Worm (Caenorhabditis elegans): ENCODE measurements around the gene srap-1.

srap-1 gene

DNA sequence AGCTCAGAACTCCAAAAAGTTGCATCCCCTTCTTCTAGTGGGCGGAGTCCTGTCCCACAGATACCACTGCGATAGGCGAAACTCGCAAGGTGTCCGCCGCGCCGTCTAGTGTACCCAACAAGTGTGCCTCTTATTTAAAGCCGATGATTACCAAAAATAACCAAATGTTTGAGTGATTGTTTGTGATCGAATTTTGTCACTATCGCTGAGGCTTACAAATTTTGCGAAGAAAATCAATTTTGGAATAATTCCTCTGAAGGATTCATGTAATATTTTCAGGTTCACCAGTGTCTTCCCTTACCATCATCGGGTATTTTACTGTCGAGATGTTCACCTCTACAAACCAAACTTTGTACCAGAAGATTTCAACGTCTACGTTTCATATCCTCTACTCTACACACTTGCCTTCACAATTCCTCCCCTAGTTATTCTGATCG lies 21.0 kb downstream of the srap-1 start:
- peak; percentile 25 for TF ChIP-seq zip-2 (tag; optimal IDR thresholded peaks at IDR 0.05)
- no peak for TF ChIP-seq jun-1 (tag; optimal IDR thresholded peaks at IDR 0.05)
- TF ChIP-seq unc-130 (GFP tag; optimal IDR thresholded peaks at IDR 0.05): peak; percentile 27
- peak; percentile 90 for TF ChIP-seq F49E8.2 (tag; optimal IDR thresholded peaks at IDR 0.05; ENCODE audit: borderline replicate concordance)
- peak in 1 of 2 experiments; percentile 72 for TF ChIP-seq lsy-2 (tag; optimal IDR thresholded peaks at IDR 0.05)
- peak; percentile 55 for TF ChIP-seq dpl-1 (GFP tag; optimal IDR thresholded peaks at IDR 0.05)
- TF ChIP-seq gei-8 (GFP tag; optimal IDR thresholded peaks at IDR 0.05): peak; percentile 24
- 0 out of 2 replicates have a peak, but pooled peaks have one; percentile 5 for TF ChIP-seq vab-7 (GFP tag; IDR thresholded peaks at IDR 0.05)
- TF ChIP-seq nhr-41 (GFP tag; IDR thresholded peaks at IDR 0.05): 0 out of 2 replicates have a peak, but pooled peaks have one; percentile 26
- TF ChIP-seq ama-1 (optimal IDR thresholded peaks at IDR 0.05): peak; percentile 98
- peak; percentile 86 for TF ChIP-seq lin-38 (GFP tag; IDR thresholded peaks at IDR 0.05)
- TF ChIP-seq dmd-9 (GFP tag; IDR thresholded peaks at IDR 0.05): no peak
- TF ChIP-seq aha-1 (tag): peak; percentile 62
- no peak for TF ChIP-seq set-16 (GFP tag; IDR thresholded peaks at IDR 0.05)
- no peak for TF ChIP-seq ces-1 (GFP tag; optimal IDR thresholded peaks at IDR 0.05)
- peak; percentile 6 for TF ChIP-seq F37D6.2 (tag; optimal IDR thresholded peaks at IDR 0.05)
- TF ChIP-seq Y48G9A.11 (GFP tag; IDR thresholded peaks at IDR 0.05): peak; percentile 76
- no peak for TF ChIP-seq fos-1 (tag; optimal IDR thresholded peaks at IDR 0.05)
- peak; percentile 82 for TF ChIP-seq lin-13 (GFP tag; optimal IDR thresholded peaks at IDR 0.05)
- peak; percentile 60 to 64 for TF ChIP-seq daf-16 (GFP tag; optimal IDR thresholded peaks at IDR 0.05)
- TF ChIP-seq daf-16 (tag; optimal IDR thresholded peaks at IDR 0.05): peak; percentile 92
- no peak for TF ChIP-seq madf-9 (GFP tag; conservative IDR thresholded peaks at IDR 0.05)
- TF ChIP-seq rbr-2 (tag; optimal IDR thresholded peaks at IDR 0.05): peak; percentile 60
- peak; percentile 67; the same call in 1 of the 2 replicates for TF ChIP-seq daf-19 (GFP tag; conservative IDR thresholded peaks at IDR 0.05)
- TF ChIP-seq tra-1 (GFP tag; IDR thresholded peaks at IDR 0.05): peak; percentile 61; the same call in 1 of the 2 replicates
- 0 out of 2 replicates have a peak, but pooled peaks have one; percentile 50 for TF ChIP-seq lim-7 (GFP tag; IDR thresholded peaks at IDR 0.05)
- 0 out of 2 replicates have a peak, but pooled peaks have one; percentile 16 for TF ChIP-seq mdt-29 (GFP tag; IDR thresholded peaks at IDR 0.05)
- no peak for TF ChIP-seq ZK546.5 (tag; optimal IDR thresholded peaks at IDR 0.05)
- peak; percentile 85 for TF ChIP-seq dve-1 (tag; optimal IDR thresholded peaks at IDR 0.05; ENCODE audit: insufficient read depth)
- TF ChIP-seq pha-4 (GFP tag; IDR thresholded peaks at IDR 0.05): peak; percentile 77
- TF ChIP-seq pha-4 (tag; optimal IDR thresholded peaks at IDR 0.05): no peak
- TF ChIP-seq Y105C5A.15 (GFP tag; IDR thresholded peaks at IDR 0.05): no peak
- no peak for TF ChIP-seq egl-43 (GFP tag; IDR thresholded peaks at IDR 0.05)
- TF ChIP-seq pqm-1 (tag; optimal IDR thresholded peaks at IDR 0.05): peak; percentile 41
- no peak for TF ChIP-seq lin-1 (GFP tag; IDR thresholded peaks at IDR 0.05)
- TF ChIP-seq dmd-8 (GFP tag; IDR thresholded peaks at IDR 0.05): no peak
- TF ChIP-seq ceh-44 (GFP tag; IDR thresholded peaks at IDR 0.05): peak; percentile 96
- peak; percentile 93 for TF ChIP-seq snpc-4 (tag; optimal IDR thresholded peaks at IDR 0.05)
- TF ChIP-seq hlh-11 (tag; optimal IDR thresholded peaks at IDR 0.05): peak; percentile 80
- peak; percentile 93 for TF ChIP-seq T26A8.4 (GFP tag; IDR thresholded peaks at IDR 0.05)
- TF ChIP-seq snpc-1.2 (GFP tag; IDR thresholded peaks at IDR 0.05): peak; percentile 85
- no peak for TF ChIP-seq zfp-3 (GFP tag; conservative IDR thresholded peaks at IDR 0.05)
- TF ChIP-seq mxl-2 (GFP tag; conservative IDR thresholded peaks at IDR 0.05): no peak
- TF ChIP-seq nhr-102 (tag; optimal IDR thresholded peaks at IDR 0.05): peak; percentile 86
- no peak for TF ChIP-seq zfp-2 (tag; optimal IDR thresholded peaks at IDR 0.05)
- no peak for TF ChIP-seq nhr-25 (tag; optimal IDR thresholded peaks at IDR 0.05; ENCODE audit: borderline replicate concordance, insufficient read depth)
- TF ChIP-seq nhr-11 (tag; optimal IDR thresholded peaks at IDR 0.05): no peak
- TF ChIP-seq fkh-10 (GFP tag; optimal IDR thresholded peaks at IDR 0.05): no peak
- 0 out of 2 replicates have a peak, but pooled peaks have one; percentile 51 for TF ChIP-seq arid-1 (GFP tag; conservative IDR thresholded peaks at IDR 0.05)
- peak; percentile 34 for TF ChIP-seq nhr-237 (tag; optimal IDR thresholded peaks at IDR 0.05)
- TF ChIP-seq nhr-48 (tag; optimal IDR thresholded peaks at IDR 0.05): peak; percentile 44
